Worm (Caenorhabditis elegans) whole organism, mixed stage, embryonic: ENCODE results near the gene F23D12.2.

ENCODE experiments used
- M03D4.4 ChIP-seq: sonication (generic microtip); optimal IDR thresholded peaks from 2 replicates; lab custom pipeline; 2017; ENCODE audit warnings: mild to moderate bottlenecking, missing genetic modification characterization, missing compliant biosample characterization
- ceh-39 ChIP-seq: fragments of 150-350 bp; optimal IDR thresholded peaks from 2 replicates; lab custom pipeline; 2014; ENCODE audit warnings: missing biosample characterization, missing genetic modification characterization
- drap-1 ChIP-seq: fragments of 200-800 bp; sonication (Bioruptor generic); optimal IDR thresholded peaks from 3 replicates; lab custom pipeline; 2018; ENCODE audit warnings: mild to moderate bottlenecking, missing genetic modification characterization, missing compliant biosample characterization
- ham-2 ChIP-seq: fragments of 200-800 bp; sonication (Bioruptor generic); optimal IDR thresholded peaks from 2 replicates; lab custom pipeline; 2018; ENCODE audit warnings: mild to moderate bottlenecking, missing genetic modification characterization, missing compliant biosample characterization
- hlh-1 ChIP-seq: fragments of 150-350 bp; optimal IDR thresholded peaks from 2 replicates; lab custom pipeline; 2014; ENCODE audit warnings: missing biosample characterization, missing genetic modification reagents, missing genetic modification characterization
- lin-13 ChIP-seq: fragments of 150-350 bp; optimal IDR thresholded peaks from 2 replicates; lab custom pipeline; 2014; ENCODE audit warnings: missing biosample characterization, missing genetic modification characterization
- lin-32 ChIP-seq: fragments of 200-800 bp; sonication (Bioruptor generic); optimal IDR thresholded peaks from 2 replicates; lab custom pipeline; 2018; ENCODE audit warnings: mild to moderate bottlenecking, missing genetic modification characterization, missing compliant biosample characterization
- lsy-2 ChIP-seq: fragments of 150-350 bp; optimal IDR thresholded peaks from 2 replicates; lab custom pipeline; 2014; ENCODE audit warnings: missing biosample characterization, missing genetic modification characterization
- mep-1 ChIP-seq: fragments of 150-350 bp; optimal IDR thresholded peaks from 2 replicates; lab custom pipeline; 2017; ENCODE audit warnings: missing biosample characterization, missing genetic modification reagents, missing genetic modification characterization, inconsistent platforms
- nhr-2 ChIP-seq: fragments of 150-350 bp; optimal IDR thresholded peaks from 2 replicates; lab custom pipeline; 2014; ENCODE audit warnings: missing biosample characterization, missing genetic modification characterization
- nhr-28 ChIP-seq: fragments of 150-350 bp; optimal IDR thresholded peaks from 2 replicates; lab custom pipeline; 2014; ENCODE audit warnings: missing biosample characterization, missing genetic modification characterization
- pha-4 ChIP-seq: fragments of 150-350 bp; optimal IDR thresholded peaks from 2 replicates; lab custom pipeline; 2018; ENCODE audit warnings: missing biosample characterization, missing genetic modification reagents, missing genetic modification characterization
- sem-2 ChIP-seq: fragments of 200-800 bp; sonication (Bioruptor generic); optimal IDR thresholded peaks from 2 replicates; lab custom pipeline; 2018; ENCODE audit warnings: mild to moderate bottlenecking, missing genetic modification characterization, missing compliant biosample characterization
- unc-39 ChIP-seq: fragments of 150-350 bp; optimal IDR thresholded peaks from 2 replicates; lab custom pipeline; 2014; ENCODE audit warnings: missing biosample characterization, missing genetic modification characterization

F23D12.2 gene

ce11 chrX:14377169-14377568, 44.2 kb downstream of the F23D12.2 start, which contains the start of gene Y60A9A.1:
Gene Y60A9A.1, minus strand, starts transcription at chrX:14377269.
- no peak for TF ChIP-seq ceh-39 (tag; lab: Kevin White, UChicago)
- no peak for TF ChIP-seq lsy-2 (tag; lab: Kevin White, UChicago)
- no peak for TF ChIP-seq drap-1 (GFP tag; lab: Kevin White, UChicago)
- no peak for TF ChIP-seq ham-2 (GFP tag; lab: Kevin White, UChicago)
- no peak for TF ChIP-seq hlh-1 (tag; lab: Kevin White, UChicago)
- no peak for TF ChIP-seq nhr-28
- no peak for TF ChIP-seq unc-39 (tag; lab: Kevin White, UChicago)
- TF ChIP-seq M03D4.4: no peak
- TF ChIP-seq lin-13 (tag; lab: Kevin White, UChicago): no peak
- no peak for TF ChIP-seq pha-4 (tag; lab: Kevin White, UChicago)
- no peak for TF ChIP-seq lin-32
- no peak for TF ChIP-seq nhr-2 (tag; lab: Kevin White, UChicago)
- TF ChIP-seq sem-2 (GFP tag; lab: Kevin White, UChicago): no peak

- no peak for TF ChIP-seq mep-1 (tag; lab: Kevin White, UChicago)
Measured at ce11 chrX:14370314-14370713, 51.1 kb downstream of the F23D12.2 start, which contains the start of gene irk-3. Gene irk-3, minus strand, starts transcription at chrX:14370414.
